Worm (Caenorhabditis elegans) whole organism, late embryonic: ENCODE measurements around the gene rpc-1.

Experiments used
- ama-1 ChIP-seq: fragments of 150-350 bp; optimal IDR thresholded peaks from 2 replicates; lab custom pipeline; 2014
- ceh-48 ChIP-seq: sonication (generic microtip); optimal IDR thresholded peaks from 2 replicates; lab custom pipeline; 2016; ENCODE audit warnings: missing genetic modification characterization, inconsistent platforms, missing compliant biosample characterization
- hlh-13 ChIP-seq: fragments of 200-800 bp; sonication (Bioruptor generic); optimal IDR thresholded peaks from 2 replicates; lab custom pipeline; 2018; ENCODE audit warnings: mild to moderate bottlenecking, missing genetic modification characterization, missing compliant biosample characterization
- hlh-15 ChIP-seq: sonication (generic microtip); optimal IDR thresholded peaks from 2 replicates; lab custom pipeline; 2016; ENCODE audit warnings: missing genetic modification characterization, missing compliant biosample characterization
- lim-6 ChIP-seq: sonication (generic microtip); optimal IDR thresholded peaks from 2 replicates; lab custom pipeline; 2016; ENCODE audit warnings: missing genetic modification characterization, missing compliant biosample characterization

DNA sequence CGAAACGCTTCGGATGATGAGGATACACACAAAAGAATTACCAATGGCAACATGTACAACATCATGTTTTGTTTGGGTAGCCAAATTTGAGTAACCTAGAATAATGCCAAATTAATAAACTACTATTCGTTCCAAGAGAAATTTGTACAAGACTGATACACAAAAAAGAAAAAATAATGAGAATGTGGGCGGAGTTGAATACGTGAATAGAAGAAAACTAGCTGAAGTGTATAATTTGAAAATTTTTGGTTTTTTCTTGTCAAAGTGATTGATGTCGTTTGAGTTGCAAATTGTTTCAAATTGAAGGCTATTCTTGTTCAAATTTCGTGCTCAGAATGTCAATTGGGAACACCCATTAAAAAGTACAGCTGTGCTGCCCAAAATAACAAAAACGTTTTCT, 26.2 kb upstream of the rpc-1 start, which contains the start of gene R13A1.5:
- TF ChIP-seq hlh-15 (tag; lab: Kevin White, UChicago) (no peak), ceh-48 (tag; lab: Kevin White, UChicago) (no peak), lim-6 (tag; lab: Kevin White, UChicago) (no peak), hlh-13 (no peak), ama-1 (no peak)
